Worm (Caenorhabditis elegans) whole organism, mixed stage, embryonic: ENCODE data around the gene F45G2.9.

ENCODE experiments used
- bed-3 ChIP-seq: fragments of 200-800 bp; sonication (Bioruptor generic); optimal IDR thresholded peaks from 3 replicates; lab custom pipeline; 2018; ENCODE audit warnings: mild to moderate bottlenecking, missing genetic modification characterization, moderate library complexity, missing compliant biosample characterization
- blmp-1 ChIP-seq: fragments of 150-350 bp; optimal IDR thresholded peaks from 2 replicates; lab custom pipeline; 2014; ENCODE audit warnings: missing biosample characterization, missing genetic modification characterization
- ceh-39 ChIP-seq: fragments of 150-350 bp; optimal IDR thresholded peaks from 2 replicates; lab custom pipeline; 2014; ENCODE audit warnings: missing biosample characterization, missing genetic modification characterization
- ceh-43 ChIP-seq: fragments of 200-800 bp; sonication (Bioruptor generic); optimal IDR thresholded peaks from 2 replicates; lab custom pipeline; 2018; ENCODE audit warnings: mild to moderate bottlenecking, missing genetic modification characterization, moderate library complexity, missing compliant biosample characterization
- ces-1 ChIP-seq: fragments of 150-350 bp; optimal IDR thresholded peaks from 2 replicates; lab custom pipeline; 2014; ENCODE audit warnings: missing biosample characterization, missing genetic modification reagents, missing genetic modification characterization
- cnd-1 ChIP-seq: fragments of 200-800 bp; sonication (Bioruptor generic); optimal IDR thresholded peaks from 2 replicates; lab custom pipeline; 2018; ENCODE audit warnings: mild to moderate bottlenecking, missing genetic modification characterization, missing compliant biosample characterization
- drap-1 ChIP-seq: fragments of 200-800 bp; sonication (Bioruptor generic); optimal IDR thresholded peaks from 3 replicates; lab custom pipeline; 2018; ENCODE audit warnings: mild to moderate bottlenecking, missing genetic modification characterization, missing compliant biosample characterization
- elt-1 ChIP-seq: sonication (generic microtip); optimal IDR thresholded peaks from 2 replicates; lab custom pipeline; 2017; ENCODE audit warnings: missing genetic modification characterization, mild to moderate bottlenecking, missing compliant biosample characterization, antibody characterized with exemption, moderate library complexity, borderline replicate concordance; ENCODE audit not compliant: insufficient read depth
- elt-3 ChIP-seq: fragments of 150-350 bp; optimal IDR thresholded peaks from 2 replicates; lab custom pipeline; 2014; ENCODE audit warnings: missing biosample characterization, missing genetic modification characterization
- flh-1 ChIP-seq: fragments of 200-800 bp; sonication (Bioruptor generic); optimal IDR thresholded peaks from 2 replicates; lab custom pipeline; 2018; ENCODE audit warnings: mild to moderate bottlenecking, missing genetic modification characterization, moderate library complexity, missing compliant biosample characterization
- hlh-1 ChIP-seq: fragments of 150-350 bp; optimal IDR thresholded peaks from 2 replicates; lab custom pipeline; 2014; ENCODE audit warnings: missing biosample characterization, missing genetic modification reagents, missing genetic modification characterization
- lin-13 ChIP-seq: fragments of 150-350 bp; optimal IDR thresholded peaks from 2 replicates; lab custom pipeline; 2014; ENCODE audit warnings: missing biosample characterization, missing genetic modification characterization
- lin-32 ChIP-seq: fragments of 200-800 bp; sonication (Bioruptor generic); optimal IDR thresholded peaks from 2 replicates; lab custom pipeline; 2018; ENCODE audit warnings: mild to moderate bottlenecking, missing genetic modification characterization, missing compliant biosample characterization
- mab-5 ChIP-seq: fragments of 150-350 bp; optimal IDR thresholded peaks from 2 replicates; lab custom pipeline; 2014; ENCODE audit warnings: missing biosample characterization, missing genetic modification characterization
- mep-1 ChIP-seq: fragments of 150-350 bp; optimal IDR thresholded peaks from 2 replicates; lab custom pipeline; 2017; ENCODE audit warnings: missing biosample characterization, missing genetic modification reagents, missing genetic modification characterization, inconsistent platforms
- mls-2 ChIP-seq: sonication (generic microtip); optimal IDR thresholded peaks from 2 replicates; lab custom pipeline; 2016; ENCODE audit warnings: mild to moderate bottlenecking, missing genetic modification characterization, moderate library complexity, missing compliant biosample characterization
- nhr-12 ChIP-seq: fragments of 150-350 bp; optimal IDR thresholded peaks from 2 replicates; lab custom pipeline; 2014; ENCODE audit warnings: missing biosample characterization, missing genetic modification characterization
- nhr-2 ChIP-seq: fragments of 150-350 bp; optimal IDR thresholded peaks from 2 replicates; lab custom pipeline; 2014; ENCODE audit warnings: missing biosample characterization, missing genetic modification characterization
- nhr-28 ChIP-seq: fragments of 150-350 bp; optimal IDR thresholded peaks from 2 replicates; lab custom pipeline; 2014; ENCODE audit warnings: missing biosample characterization, missing genetic modification characterization
- nhr-76 ChIP-seq: sonication (generic microtip); optimal IDR thresholded peaks from 2 replicates; lab custom pipeline; 2017; ENCODE audit warnings: missing biosample characterization, missing genetic modification characterization
- pha-4 ChIP-seq: fragments of 150-350 bp; optimal IDR thresholded peaks from 2 replicates; lab custom pipeline; 2018; ENCODE audit warnings: missing biosample characterization, missing genetic modification reagents, missing genetic modification characterization
- sem-2 ChIP-seq: fragments of 200-800 bp; sonication (Bioruptor generic); optimal IDR thresholded peaks from 2 replicates; lab custom pipeline; 2018; ENCODE audit warnings: mild to moderate bottlenecking, missing genetic modification characterization, missing compliant biosample characterization
- snpc-4 ChIP-seq: fragments of 150-350 bp; optimal IDR thresholded peaks from 2 replicates; lab custom pipeline; 2014; ENCODE audit warnings: missing biosample characterization, missing genetic modification characterization
- unc-120 ChIP-seq: sonication (generic microtip); optimal IDR thresholded peaks from 2 replicates; lab custom pipeline; 2017; ENCODE audit warnings: missing genetic modification characterization, missing compliant biosample characterization; ENCODE audit not compliant: poor library complexity, severe bottlenecking
- unc-39 ChIP-seq: fragments of 150-350 bp; optimal IDR thresholded peaks from 2 replicates; lab custom pipeline; 2014; ENCODE audit warnings: missing biosample characterization, missing genetic modification characterization
- unc-62 ChIP-seq: fragments of 150-350 bp; optimal IDR thresholded peaks from 2 replicates; lab custom pipeline; 2014; ENCODE audit warnings: missing biosample characterization, missing genetic modification reagents, missing genetic modification characterization
- zip-8 ChIP-seq: fragments of 150-350 bp; optimal IDR thresholded peaks from 2 replicates; lab custom pipeline; 2014; ENCODE audit warnings: missing biosample characterization, missing genetic modification characterization
- ztf-11 ChIP-seq: fragments of 150-350 bp; optimal IDR thresholded peaks from 2 replicates; lab custom pipeline; 2014; ENCODE audit warnings: missing biosample characterization, missing genetic modification characterization

The F45G2.9 gene

ce11 chrIII:13462138-13462634, 25.4 kb upstream of the F45G2.9 start, which contains the start of the genes abcf-2 and T27E9.2:
TSS of gene abcf-2 (minus strand) at chrIII:13462238.
TSS of gene T27E9.2 (minus strand) at chrIII:13462584.
- TF ChIP-seq nhr-28 (tag; lab: Kevin White, UChicago): no peak

- TF ChIP-seq unc-62 (GFP tag; lab: Kevin White, UChicago) (no peak), mep-1 (tag; lab: Kevin White, UChicago) (no peak), ztf-11 (tag; lab: Kevin White, UChicago) (no peak), unc-39 (tag; lab: Kevin White, UChicago) (no peak), zip-8 (no peak), bed-3 (no peak), nhr-2 (tag; lab: Kevin White, UChicago) (no peak), lin-13 (tag; lab: Kevin White, UChicago) (no peak), lin-32 (no peak), elt-3 (tag; lab: Kevin White, UChicago) (no peak), ceh-43 (GFP tag; lab: Kevin White, UChicago) (no peak), ces-1 (GFP tag; lab: Kevin White, UChicago) (no peak), nhr-76 (no peak), nhr-28 (tag; lab: Kevin White, UChicago) (no peak), ceh-39 (tag; lab: Kevin White, UChicago) (no peak), flh-1 (GFP tag; lab: Kevin White, UChicago) (no peak)
Observed at ce11 chrIII:13461535-13461934, 24.8 kb upstream of the F45G2.9 start.

ce11 chrIII:13458978-13459596, 22.3 kb upstream of the F45G2.9 start, which contains the start of gene tag-164:
TSS of gene tag-164 (plus strand) at chrIII:13459546.
- TF ChIP-seq elt-1 (tag; lab: Kevin White, UChicago): no peak
- no peak for TF ChIP-seq elt-3 (tag; lab: Kevin White, UChicago)
- TF ChIP-seq ceh-43 (GFP tag; lab: Kevin White, UChicago): no peak
- no peak for TF ChIP-seq unc-120 (tag; lab: Kevin White, UChicago)
- TF ChIP-seq flh-1 (GFP tag; lab: Kevin White, UChicago): no peak
- TF ChIP-seq cnd-1 (tag; lab: Kevin White, UChicago): no peak
- TF ChIP-seq blmp-1 (tag; lab: Kevin White, UChicago): no peak
- no peak for TF ChIP-seq mab-5 (tag; lab: Kevin White, UChicago)
- TF ChIP-seq nhr-12: no peak
- no peak for TF ChIP-seq ces-1 (GFP tag; lab: Kevin White, UChicago)
- no peak for TF ChIP-seq snpc-4 (tag; lab: Kevin White, UChicago)
- no peak for TF ChIP-seq nhr-2 (tag; lab: Kevin White, UChicago)
- no peak for TF ChIP-seq pha-4 (tag; lab: Kevin White, UChicago)
- no peak for TF ChIP-seq bed-3
- no peak for TF ChIP-seq unc-62 (GFP tag; lab: Kevin White, UChicago)

ce11 chrIII:13457305-13457704, 20.6 kb upstream of the F45G2.9 start:
- TF ChIP-seq blmp-1 (tag; lab: Kevin White, UChicago): no peak
- TF ChIP-seq nhr-12: no peak
- no peak for TF ChIP-seq mls-2 (tag; lab: Kevin White, UChicago)

ce11 chrIII:13455816-13456215, 19.1 kb upstream of the F45G2.9 start:
- TF ChIP-seq lin-32 (no peak), sem-2 (GFP tag; lab: Kevin White, UChicago) (no peak), nhr-76 (no peak), ces-1 (GFP tag; lab: Kevin White, UChicago) (peak; percentile 26), hlh-1 (tag; lab: Kevin White, UChicago) (no peak), lin-13 (tag; lab: Kevin White, UChicago) (no peak), nhr-12 (no peak)

ce11 chrIII:13455207-13455606, 18.5 kb upstream of the F45G2.9 start, which contains the start of gene cua-1:
TSS of gene cua-1 (minus strand) at chrIII:13455307.
- TF ChIP-seq drap-1: no peak
